Worm (Caenorhabditis elegans) whole organism, young adult: ENCODE data around the gene F13A2.10.

Experiments used
- D2030.7 ChIP-seq: fragments of 200-800 bp; sonication (Bioruptor generic); IDR thresholded peaks from 2 replicates; pipeline ENCODE4 v1.3.6; 2022; ENCODE audit warnings: missing genetic modification reagents, missing genetic modification characterization, missing compliant biosample characterization
- Y79H2A.3 ChIP-seq: fragments of 200-800 bp; sonication (Bioruptor generic); conservative IDR thresholded peaks from 2 replicates; pipeline ENCODE4 v1.3.6; 2022; ENCODE audit warnings: missing genetic modification reagents, missing genetic modification characterization, missing compliant biosample characterization
- bed-2 ChIP-seq: fragments of 200-800 bp; sonication (Bioruptor generic); IDR thresholded peaks from 2 replicates; pipeline ENCODE4 v1.3.6; 2022; ENCODE audit warnings: missing genetic modification reagents, missing genetic modification characterization, missing compliant biosample characterization
- gei-17 ChIP-seq: fragments of 200-800 bp; sonication (Bioruptor generic); optimal IDR thresholded peaks from 2 replicates; lab custom pipeline; 2018; ENCODE audit warnings: mild to moderate bottlenecking, missing genetic modification characterization, missing compliant biosample characterization
- let-607 ChIP-seq, 2 experiments: fragments of 200-800 bp in 1 of 2; sonication (Bioruptor generic) in 1 of 2; sonication (generic microtip) in 1 of 2; optimal IDR thresholded peaks; 2 replicates each; lab custom pipeline; 2016 to 2018; ENCODE audit warnings: mild to moderate bottlenecking in 2 of 2, missing compliant biosample characterization in 2 of 2, missing genetic modification characterization in 2 of 2, moderate library complexity in 2 of 2, missing genotype in 1 of 2
- madf-8 ChIP-seq: fragments of 200-800 bp; sonication (Bioruptor generic); conservative IDR thresholded peaks from 2 replicates; pipeline ENCODE4 v1.3.6; 2022; ENCODE audit warnings: missing genetic modification reagents, missing genetic modification characterization, missing compliant biosample characterization
- sea-2 ChIP-seq: fragments of 200-800 bp; sonication (Bioruptor generic); IDR thresholded peaks from 2 replicates; pipeline ENCODE4 v1.3.6; 2022; ENCODE audit warnings: missing genetic modification characterization, missing compliant biosample characterization
- zfh-2 ChIP-seq: fragments of 200-800 bp; sonication (Bioruptor generic); conservative IDR thresholded peaks from 2 replicates; pipeline ENCODE4 v1.3.6; 2022; ENCODE audit warnings: missing genetic modification reagents, missing genetic modification characterization, missing compliant biosample characterization

DNA sequence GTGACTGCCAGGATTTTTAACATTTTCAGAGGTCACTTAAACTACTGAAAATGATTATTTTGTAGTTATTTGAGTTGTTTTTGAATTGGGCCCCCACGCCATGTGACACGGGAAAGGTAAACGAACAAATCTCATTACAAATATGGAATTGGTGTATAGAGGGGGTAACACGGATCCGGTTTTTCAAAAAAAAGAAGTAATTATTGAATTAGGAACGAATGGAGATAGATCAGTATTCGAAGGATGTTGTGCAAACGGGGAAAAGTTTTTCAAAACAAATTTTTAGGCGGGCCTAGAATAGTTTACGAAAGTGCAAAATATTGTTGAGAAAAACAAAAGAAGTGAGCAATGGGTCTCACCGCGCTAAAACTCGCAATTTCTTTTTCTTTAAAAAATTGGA is 19.6 kb downstream of the F13A2.10 start, which contains the start of gene F32D1.11:
- TF ChIP-seq let-607 (tag; optimal IDR thresholded peaks at IDR 0.05; lab: Kevin White, UChicago) (no peak), D2030.7 (no peak), Y79H2A.3 (no peak), zfh-2 (GFP tag; lab: Robert Waterston, UW) (no peak), bed-2 (GFP tag; lab: Robert Waterston, UW) (no peak), madf-8 (no peak), sea-2 (GFP tag; lab: Robert Waterston, UW) (no peak), gei-17 (GFP tag; lab: Kevin White, UChicago) (no peak)
